Fruit fly (Drosophila melanogaster) whole organism: ENCODE data around the gene CG43373.

Experiments
- CG8478 ChIP-seq: fragments of >200 bp; optimal IDR thresholded peaks from 2 replicates; lab custom pipeline; 2018; ENCODE audit warnings: inconsistent platforms
- Dll ChIP-seq: fragments of >200 bp; optimal IDR thresholded peaks from 2 replicates; lab custom pipeline; 2017
- pan ChIP-seq: fragments of >200 bp; optimal IDR thresholded peaks from 2 replicates; lab custom pipeline; 2017
- psq ChIP-seq: fragments of >200 bp; optimal IDR thresholded peaks from 2 replicates; lab custom pipeline; 2017
- usp ChIP-seq: fragments of >200 bp; optimal IDR thresholded peaks from 2 replicates; lab custom pipeline; 2017; ENCODE audit warnings: missing biosample characterization, missing genetic modification characterization, mixed read lengths

- TF ChIP-seq psq (lab: Kevin White, UChicago) (no peak), usp (GFP tag; lab: Kevin White, UChicago) (no peak), CG8478 (lab: Kevin White, UChicago) (no peak), pan (no peak), Dll (lab: Kevin White, UChicago) (no peak)
Observed at dm6 chr3L:16544220-16544619, 1.1 kb upstream of the CG43373 start.
